Worm (Caenorhabditis elegans) whole organism, L4/young adult: Measurements from ENCODE around the gene try-11.

Experiments
- W03F9.2 ChIP-seq: fragments of 150-350 bp; optimal IDR thresholded peaks from 2 replicates; lab custom pipeline; 2014; ENCODE audit warnings: missing biosample characterization, missing genetic modification characterization
- dao-5 ChIP-seq: sonication (generic microtip); optimal IDR thresholded peaks from 2 replicates; lab custom pipeline; 2016; ENCODE audit warnings: missing genotype, missing genetic modification characterization, moderate library complexity, missing compliant biosample characterization
- him-1 ChIP-seq: sonication (generic microtip); optimal IDR thresholded peaks from 2 replicates; lab custom pipeline; 2016; ENCODE audit warnings: missing genotype, missing genetic modification reagents, missing genetic modification characterization, missing compliant biosample characterization

ce11 chrV:7409599-7409998 is 41.9 kb upstream of the try-11 start, which contains the start of gene R13D7.2:
- TF ChIP-seq W03F9.2 (tag; lab: Kevin White, UChicago) (no peak), him-1 (tag; lab: Kevin White, UChicago) (no peak), dao-5 (no peak)
